Worm (Caenorhabditis elegans) whole organism, L4/young adult: Measurements from ENCODE around the gene pat-2.

Experiments
- W03F9.2 ChIP-seq: fragments of 150-350 bp; optimal IDR thresholded peaks from 2 replicates; lab custom pipeline; 2014; ENCODE audit warnings: missing biosample characterization, missing genetic modification characterization
- him-1 ChIP-seq: sonication (generic microtip); optimal IDR thresholded peaks from 2 replicates; lab custom pipeline; 2016; ENCODE audit warnings: missing genotype, missing genetic modification reagents, missing genetic modification characterization, missing compliant biosample characterization

DNA sequence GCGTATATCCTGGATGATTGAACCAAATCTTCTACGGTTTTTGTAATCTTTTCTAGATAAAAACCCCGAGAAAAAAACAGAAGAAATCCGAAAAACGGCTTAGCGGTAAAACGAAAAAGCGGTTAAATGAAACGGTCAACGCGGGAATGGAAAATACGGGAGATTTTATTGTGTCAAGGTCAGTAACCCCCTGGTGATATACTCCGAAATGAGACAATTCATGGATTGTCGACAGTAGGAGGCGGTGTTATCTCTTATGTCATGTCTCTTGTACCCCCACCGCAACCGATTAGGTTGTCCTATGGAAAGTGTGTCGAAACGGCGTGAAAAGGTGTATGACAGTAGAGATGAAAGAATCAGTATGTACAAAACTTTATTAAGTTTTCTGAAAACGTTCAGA lies 25.4 kb downstream of the pat-2 start:
- TF ChIP-seq W03F9.2 (tag; lab: Kevin White, UChicago) (no peak), him-1 (no peak)
